Fruit fly (Drosophila melanogaster): Measurements from ENCODE around the gene CG1812.
A peak's percentile ranks its signal among the peaks of the same experiment; 100 is the strongest.

The CG1812 gene

dm6 chrX:20519049-20519448 lies 7.7 kb downstream of the CG1812 start:
- TF ChIP-seq CTCF (GFP tag; optimal IDR thresholded peaks at IDR 0.05), result no peak
- no peak for TF ChIP-seq CG16813 (GFP tag; IDR thresholded peaks at IDR 0.05; ENCODE audit: partially characterized antibody)
- TF ChIP-seq croc (GFP tag; conservative IDR thresholded peaks at IDR 0.05), result peak; percentile 26; the same call in 1 of the 3 replicates
- peak; percentile 43 for TF ChIP-seq Xbp1 (GFP tag; optimal IDR thresholded peaks at IDR 0.05)
- no peak for TF ChIP-seq Opbp (GFP tag; IDR thresholded peaks at IDR 0.05; ENCODE audit: partially characterized antibody)
- TF ChIP-seq NfI (GFP tag; optimal IDR thresholded peaks at IDR 0.05), result peak; percentile 43
- TF ChIP-seq Bdp1 (GFP tag; optimal IDR thresholded peaks at IDR 0.05), result no peak
- peak; percentile 36 for TF ChIP-seq mam (GFP tag; optimal IDR thresholded peaks at IDR 0.05)
- TF ChIP-seq Taf1 (GFP tag; IDR thresholded peaks at IDR 0.05), result no peak
- no peak for TF ChIP-seq CG4707 (GFP tag; optimal IDR thresholded peaks at IDR 0.05)
- TF ChIP-seq CG9932 (GFP tag; IDR thresholded peaks at IDR 0.05), result peak; percentile 47
- TF ChIP-seq CG15601 (tag; optimal IDR thresholded peaks at IDR 0.05), result no peak
- TF ChIP-seq CG17829 (tag; optimal IDR thresholded peaks at IDR 0.05), result no peak
- TF ChIP-seq CG11723 (GFP tag; optimal IDR thresholded peaks at IDR 0.05), result no peak
- no peak for TF ChIP-seq pho (GFP tag; optimal IDR thresholded peaks at IDR 0.05)
- TF ChIP-seq CG17385 (GFP tag; optimal IDR thresholded peaks at IDR 0.05), result peak; percentile 44
- peak; percentile 47 for TF ChIP-seq phol (tag; optimal IDR thresholded peaks at IDR 0.05)
- TF ChIP-seq nerfin-1 (tag; optimal IDR thresholded peaks at IDR 0.05), result peak; percentile 24
- no peak for TF ChIP-seq CG8359 (GFP tag; optimal IDR thresholded peaks at IDR 0.05; ENCODE audit: borderline replicate concordance)
- no peak for TF ChIP-seq CG6813 (GFP tag; optimal IDR thresholded peaks at IDR 0.05)
- peak; percentile 10 for TF ChIP-seq CG9437 (GFP tag; optimal IDR thresholded peaks at IDR 0.05)
- TF ChIP-seq Bgb (GFP tag; IDR thresholded peaks at IDR 0.05; ENCODE audit: partially characterized antibody), result no peak
- TF ChIP-seq HLHmδ (GFP tag; optimal IDR thresholded peaks at IDR 0.05), result no peak
- TF ChIP-seq tx (GFP tag; optimal IDR thresholded peaks at IDR 0.05), result peak; percentile 29
- no peak for TF ChIP-seq lbe (GFP tag; optimal IDR thresholded peaks at IDR 0.05)
- TF ChIP-seq CG32767 (GFP tag; IDR thresholded peaks at IDR 0.05), result 0 out of 2 replicates have a peak, but pooled peaks have one; percentile 33
- TF ChIP-seq CG2129 (GFP tag; IDR thresholded peaks at IDR 0.05; ENCODE audit: partially characterized antibody), result no peak
- peak; percentile 50 for TF ChIP-seq Ada2b (GFP tag; IDR thresholded peaks at IDR 0.05)
- TF ChIP-seq H2.0 (GFP tag; IDR thresholded peaks at IDR 0.05), result peak; percentile 54; the same call in 1 of the 2 replicates
- TF ChIP-seq dpn (GFP tag; optimal IDR thresholded peaks at IDR 0.05), result peak; percentile 54 to 61
- no peak for TF ChIP-seq CG18476 (GFP tag; optimal IDR thresholded peaks at IDR 0.05)
- no peak for TF ChIP-seq CG3065 (GFP tag; optimal IDR thresholded peaks at IDR 0.05)
- peak; percentile 36 for TF ChIP-seq CG12659 (GFP tag; optimal IDR thresholded peaks at IDR 0.05)
- TF ChIP-seq Meics (GFP tag; optimal IDR thresholded peaks at IDR 0.05), result peak; percentile 4
- TF ChIP-seq stc (GFP tag; IDR thresholded peaks at IDR 0.05), result peak; percentile 52; the same call in 1 of the 2 replicates
- no peak for TF ChIP-seq exex (tag; optimal IDR thresholded peaks at IDR 0.05)
- TF ChIP-seq CG12299 (tag; optimal IDR thresholded peaks at IDR 0.05), result no peak
- TF ChIP-seq gfzf (GFP tag; optimal IDR thresholded peaks at IDR 0.05), result no peak
- TF ChIP-seq Doc3 (GFP tag; IDR thresholded peaks at IDR 0.05; ENCODE audit: partially characterized antibody), result no peak
- 0 out of 4 replicates have a peak, but pooled peaks have one; percentile 9 for TF ChIP-seq Gug (GFP tag; IDR thresholded peaks at IDR 0.05)
- TF ChIP-seq Blimp-1 (GFP tag; optimal IDR thresholded peaks at IDR 0.05), result no peak
- no peak for TF ChIP-seq CG14860 (GFP tag; IDR thresholded peaks at IDR 0.05; ENCODE audit: partially characterized antibody)
- no peak for TF ChIP-seq Lim3 (GFP tag; IDR thresholded peaks at IDR 0.05)
- no peak for TF ChIP-seq zen2 (GFP tag; IDR thresholded peaks at IDR 0.05; ENCODE audit: partially characterized antibody)
- no peak for TF ChIP-seq CG7745 (tag; optimal IDR thresholded peaks at IDR 0.05)
- TF ChIP-seq tll (GFP tag; optimal IDR thresholded peaks at IDR 0.05), result no peak
- no peak for TF ChIP-seq z (GFP tag; IDR thresholded peaks at IDR 0.05)
- TF ChIP-seq CG1792 (GFP tag; optimal IDR thresholded peaks at IDR 0.05), result peak; percentile 8
- no peak for TF ChIP-seq chinmo (GFP tag; IDR thresholded peaks at IDR 0.05; ENCODE audit: partially characterized antibody)
- no peak for TF ChIP-seq Dfd (GFP tag; optimal IDR thresholded peaks at IDR 0.05)
